Fruit fly (Drosophila melanogaster) S2 (cell line): ENCODE data around the gene CG14689.

Experiments
- CG8478 ChIP-seq: fragments of >200 bp; optimal IDR thresholded peaks from 2 replicates; lab custom pipeline; 2018
- CTCF ChIP-seq, 2 experiments: fragments of >200 bp; optimal IDR thresholded peaks; 2 replicates each; lab custom pipeline; 2018

DNA sequence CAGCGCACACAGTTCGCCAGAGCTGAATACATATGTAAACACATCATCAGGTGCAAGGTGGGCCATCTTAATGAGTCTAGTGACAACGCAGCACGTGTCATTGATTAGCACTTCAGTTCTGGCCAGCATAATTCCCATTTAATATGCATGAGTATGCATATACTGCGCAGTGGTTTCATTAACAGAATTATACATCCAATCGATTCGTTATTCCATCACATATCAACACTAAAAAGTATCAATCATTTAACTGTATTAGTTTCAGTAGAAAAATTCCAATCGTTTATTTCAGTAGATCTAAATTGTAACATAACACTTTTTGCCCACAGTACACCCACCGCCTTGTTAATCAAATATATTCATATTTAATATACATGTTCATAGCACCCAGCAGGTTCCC lies 3.5 kb upstream of the CG14689 start, which contains the start of gene CG4073:
- TF ChIP-seq CTCF (optimal IDR thresholded peaks at IDR 0.05; lab: Kevin White, UChicago) (no peak), CG8478 (no peak)
